Worm (Caenorhabditis elegans) whole organism, young adult: ENCODE data around the gene nspd-7.

ENCODE experiments used
- B0019.2 ChIP-seq: fragments of 200-800 bp; sonication (Bioruptor generic); conservative IDR thresholded peaks from 2 replicates; pipeline ENCODE4 v1.3.6; 2022; ENCODE audit warnings: missing genetic modification reagents, missing genetic modification characterization, missing compliant biosample characterization
- B0035.1 ChIP-seq: sonication (generic microtip); optimal IDR thresholded peaks from 2 replicates; lab custom pipeline; 2016; ENCODE audit warnings: missing genetic modification characterization, mild to moderate bottlenecking, missing compliant biosample characterization, missing genotype, missing genetic modification reagents
- B0336.3 ChIP-seq: fragments of 200-800 bp; sonication (Bioruptor generic); IDR thresholded peaks from 2 replicates; pipeline ENCODE4 v1.3.6; 2022; ENCODE audit warnings: missing genetic modification characterization, missing compliant biosample characterization
- C06A6.2 ChIP-seq: fragments of 200-800 bp; sonication (Bioruptor generic); conservative IDR thresholded peaks from 2 replicates; pipeline ENCODE4 v1.3.6; 2022; ENCODE audit warnings: missing genetic modification characterization, missing compliant biosample characterization
- D2030.7 ChIP-seq: fragments of 200-800 bp; sonication (Bioruptor generic); IDR thresholded peaks from 2 replicates; pipeline ENCODE4 v1.3.6; 2022; ENCODE audit warnings: missing genetic modification reagents, missing genetic modification characterization, missing compliant biosample characterization
- F10E7.11 ChIP-seq: sonication (generic microtip); optimal IDR thresholded peaks from 2 replicates; lab custom pipeline; 2017; ENCODE audit warnings: mild to moderate bottlenecking, missing genetic modification characterization, moderate library complexity, missing compliant biosample characterization
- F33H1.4 ChIP-seq: fragments of 200-800 bp; sonication (Bioruptor generic); IDR thresholded peaks from 2 replicates; pipeline ENCODE4 v1.3.6; 2022; ENCODE audit warnings: missing genetic modification reagents, missing genetic modification characterization, missing compliant biosample characterization
- F37B4.10 ChIP-seq: fragments of 200-800 bp; sonication (Bioruptor generic); IDR thresholded peaks from 2 replicates; pipeline ENCODE4 v1.3.6; 2022; ENCODE audit warnings: missing genetic modification characterization, missing compliant biosample characterization
- F39B2.1 ChIP-seq: fragments of 200-800 bp; sonication (Bioruptor generic); IDR thresholded peaks from 2 replicates; pipeline ENCODE4 v1.3.6; 2022; ENCODE audit warnings: missing genetic modification reagents, missing genetic modification characterization, missing compliant biosample characterization
- F57C9.4 ChIP-seq: sonication (generic microtip); optimal IDR thresholded peaks from 2 replicates; lab custom pipeline; 2017; ENCODE audit warnings: mild to moderate bottlenecking, missing genetic modification characterization, missing compliant biosample characterization
- Y95B8A.8 ChIP-seq: fragments of 200-800 bp; sonication (Bioruptor generic); IDR thresholded peaks from 2 replicates; pipeline ENCODE4 v1.3.6; 2022; ENCODE audit warnings: missing genetic modification reagents, missing genetic modification characterization, missing compliant biosample characterization
- aptf-3 ChIP-seq: fragments of 200-800 bp; sonication (Bioruptor generic); IDR thresholded peaks from 2 replicates; pipeline ENCODE4 v1.3.6; 2022; ENCODE audit warnings: missing genetic modification characterization, missing compliant biosample characterization
- cebp-1 ChIP-seq, 2 experiments: fragments of 200-800 bp in 1 of 2; sonication (Bioruptor generic) in 1 of 2; sonication (generic microtip) in 1 of 2; IDR thresholded peaks in 1 of 2; optimal IDR thresholded peaks in 1 of 2; 2 replicates each; pipeline versions ENCODE4 v1.3.6 to Lab custom; 2017 to 2022; ENCODE audit warnings: missing compliant biosample characterization in 2 of 2, missing genetic modification characterization in 2 of 2, mild to moderate bottlenecking in 1 of 2, missing genetic modification reagents in 1 of 2, moderate library complexity in 1 of 2
- cebp-2 ChIP-seq: fragments of 200-800 bp; sonication (Bioruptor generic); IDR thresholded peaks from 2 replicates; pipeline ENCODE4 v1.3.6; 2022; ENCODE audit warnings: missing genetic modification characterization, missing compliant biosample characterization
- dox-1 ChIP-seq: fragments of 200-800 bp; sonication (Bioruptor generic); IDR thresholded peaks from 2 replicates; pipeline ENCODE4 v1.3.6; 2022; ENCODE audit warnings: missing genetic modification reagents, missing genetic modification characterization, missing compliant biosample characterization
- dpl-1 ChIP-seq: fragments of 150-350 bp; optimal IDR thresholded peaks from 2 replicates; lab custom pipeline; 2014; ENCODE audit warnings: missing biosample characterization, missing genetic modification reagents, missing genetic modification characterization
- egl-18 ChIP-seq: fragments of 200-800 bp; sonication (Bioruptor generic); IDR thresholded peaks from 2 replicates; pipeline ENCODE4 v1.3.6; 2022; ENCODE audit warnings: missing genetic modification reagents, missing genetic modification characterization, missing compliant biosample characterization
- egrh-3 ChIP-seq: fragments of 200-800 bp; sonication (Bioruptor generic); IDR thresholded peaks from 2 replicates; pipeline ENCODE4 v1.3.6; 2022; ENCODE audit warnings: missing genetic modification reagents, missing genetic modification characterization, missing compliant biosample characterization
- ekl-4 ChIP-seq: fragments of 200-800 bp; sonication (Bioruptor generic); IDR thresholded peaks from 2 replicates; pipeline ENCODE4 v1.3.6; 2022; ENCODE audit warnings: missing genetic modification reagents, missing genetic modification characterization, missing compliant biosample characterization
- lag-1 ChIP-seq: fragments of 200-800 bp; sonication (Bioruptor generic); IDR thresholded peaks from 2 replicates; pipeline ENCODE4 v1.3.6; 2022; ENCODE audit warnings: missing genetic modification reagents, missing genetic modification characterization, missing compliant biosample characterization
- let-526 ChIP-seq: fragments of 200-800 bp; sonication (Bioruptor generic); IDR thresholded peaks from 2 replicates; pipeline ENCODE4 v1.3.6; 2022; ENCODE audit warnings: missing genetic modification reagents, missing genetic modification characterization, missing compliant biosample characterization
- lin-26 ChIP-seq: fragments of 200-800 bp; sonication (Bioruptor generic); IDR thresholded peaks from 2 replicates; pipeline ENCODE4 v1.3.6; 2022; ENCODE audit warnings: missing genetic modification reagents, missing genetic modification characterization, missing compliant biosample characterization
- lin-35 ChIP-seq, 3 experiments: fragments of 150-350 bp in 2 of 3; sonication (generic microtip) in 1 of 3; optimal IDR thresholded peaks; 2 replicates each; lab custom pipeline; 2014 to 2018; ENCODE audit warnings: missing biosample characterization in 3 of 3, missing genetic modification characterization in 3 of 3, missing genetic modification reagents in 3 of 3
- lir-1 ChIP-seq: fragments of 200-800 bp; sonication (Bioruptor generic); conservative IDR thresholded peaks from 2 replicates; pipeline ENCODE4 v1.3.6; 2022; ENCODE audit warnings: missing genetic modification reagents, missing genetic modification characterization, missing compliant biosample characterization
- lsl-1 ChIP-seq: fragments of 200-800 bp; sonication (Bioruptor generic); optimal IDR thresholded peaks from 2 replicates; lab custom pipeline; 2018; ENCODE audit warnings: mild to moderate bottlenecking, missing genetic modification characterization, moderate library complexity, missing compliant biosample characterization
- madf-10 ChIP-seq: sonication (generic microtip); optimal IDR thresholded peaks from 2 replicates; lab custom pipeline; 2016; ENCODE audit warnings: mild to moderate bottlenecking, missing genetic modification characterization, missing compliant biosample characterization
- madf-6 ChIP-seq: fragments of 200-800 bp; sonication (Bioruptor generic); IDR thresholded peaks from 2 replicates; pipeline ENCODE4 v1.3.6; 2022; ENCODE audit warnings: missing genetic modification reagents, missing genetic modification characterization, missing compliant biosample characterization
- madf-8 ChIP-seq: fragments of 200-800 bp; sonication (Bioruptor generic); conservative IDR thresholded peaks from 2 replicates; pipeline ENCODE4 v1.3.6; 2022; ENCODE audit warnings: missing genetic modification reagents, missing genetic modification characterization, missing compliant biosample characterization
- mes-4 ChIP-seq: sonication (generic microtip); optimal IDR thresholded peaks from 2 replicates; lab custom pipeline; 2016; ENCODE audit warnings: missing genotype, missing genetic modification characterization, missing compliant biosample characterization
- mxl-1 ChIP-seq: sonication (generic microtip); optimal IDR thresholded peaks from 2 replicates; lab custom pipeline; 2016; ENCODE audit warnings: missing genetic modification characterization, missing compliant biosample characterization
- nfyb-1 ChIP-seq: fragments of 200-800 bp; sonication (Bioruptor generic); IDR thresholded peaks from 2 replicates; pipeline ENCODE4 v1.3.6; 2022; ENCODE audit warnings: missing genetic modification reagents, missing genetic modification characterization, missing compliant biosample characterization
- nhr-27 ChIP-seq: fragments of 200-800 bp; sonication (Bioruptor generic); optimal IDR thresholded peaks from 2 replicates; lab custom pipeline; 2018; ENCODE audit warnings: mild to moderate bottlenecking, missing genetic modification characterization, moderate library complexity, missing compliant biosample characterization
- pbrm-1 ChIP-seq: fragments of 200-800 bp; sonication (Bioruptor generic); IDR thresholded peaks from 2 replicates; pipeline ENCODE4 v1.3.6; 2022; ENCODE audit warnings: missing genetic modification reagents, missing genetic modification characterization, missing compliant biosample characterization
- pha-4 ChIP-seq: fragments of 150-350 bp; sonication (generic microtip); optimal IDR thresholded peaks from 2 replicates; lab custom pipeline; 2014; ENCODE audit warnings: missing biosample characterization, missing genetic modification reagents, missing genetic modification characterization
- snpc-1.1 ChIP-seq: sonication (generic microtip); optimal IDR thresholded peaks from 2 replicates; lab custom pipeline; 2017; ENCODE audit warnings: missing genetic modification characterization, mild to moderate bottlenecking, missing compliant biosample characterization, antibody characterized with exemption, moderate library complexity, missing genotype, missing genetic modification reagents; ENCODE audit not compliant: insufficient read depth
- snpc-3.4 ChIP-seq: sonication (generic microtip); optimal IDR thresholded peaks from 2 replicates; lab custom pipeline; 2017; ENCODE audit warnings: missing genetic modification characterization, mild to moderate bottlenecking, missing compliant biosample characterization, antibody characterized with exemption, moderate library complexity, missing genotype, missing genetic modification reagents
- xnd-1 ChIP-seq: sonication (generic microtip); optimal IDR thresholded peaks from 2 replicates; lab custom pipeline; 2016; ENCODE audit warnings: missing genotype, missing genetic modification reagents, missing genetic modification characterization, missing compliant biosample characterization
- ztf-25 ChIP-seq: fragments of 200-800 bp; sonication (Bioruptor generic); IDR thresholded peaks from 2 replicates; pipeline ENCODE4 v1.3.6; 2022; ENCODE audit warnings: missing genetic modification reagents, missing genetic modification characterization, missing compliant biosample characterization

The nspd-7 gene

ce11 chrIV:10262882-10263281 is 6.1 kb downstream of the nspd-7 start:
- 0 out of 2 replicates have a peak, but pooled peaks have one; percentile 8 for TF ChIP-seq lag-1 (GFP tag; lab: Robert Waterston, UW)
- peak; percentile 83 for TF ChIP-seq egrh-3 (GFP tag; lab: Robert Waterston, UW)
- 0 out of 2 replicates have a peak, but pooled peaks have one; percentile 15 for TF ChIP-seq egl-18 (GFP tag; lab: Robert Waterston, UW)
- TF ChIP-seq B0019.2 (GFP tag; lab: Robert Waterston, UW): peak; percentile 4; the same call in 1 of the 2 replicates
- 0 out of 2 replicates have a peak, but pooled peaks have one; percentile 85 for TF ChIP-seq F37B4.10 (GFP tag; lab: Robert Waterston, UW)
- TF ChIP-seq aptf-3: 0 out of 2 replicates have a peak, but pooled peaks have one; percentile 36
- peak; percentile 52; the same call in 1 of the 2 replicates for TF ChIP-seq pbrm-1 (GFP tag; lab: Robert Waterston, UW)
- 0 out of 2 replicates have a peak, but pooled peaks have one; percentile 37 for TF ChIP-seq D2030.7
- peak; percentile 63 for TF ChIP-seq F33H1.4 (GFP tag; lab: Robert Waterston, UW)
- TF ChIP-seq dox-1 (GFP tag; lab: Robert Waterston, UW): 0 out of 2 replicates have a peak, but pooled peaks have one; percentile 40
- TF ChIP-seq Y95B8A.8 (GFP tag; lab: Robert Waterston, UW): 0 out of 2 replicates have a peak, but pooled peaks have one; percentile 59
- TF ChIP-seq madf-6: 0 out of 2 replicates have a peak, but pooled peaks have one; percentile 33

ce11 chrIV:10261061-10261460 is 7.9 kb downstream of the nspd-7 start:
- TF ChIP-seq pha-4: no peak

DNA sequence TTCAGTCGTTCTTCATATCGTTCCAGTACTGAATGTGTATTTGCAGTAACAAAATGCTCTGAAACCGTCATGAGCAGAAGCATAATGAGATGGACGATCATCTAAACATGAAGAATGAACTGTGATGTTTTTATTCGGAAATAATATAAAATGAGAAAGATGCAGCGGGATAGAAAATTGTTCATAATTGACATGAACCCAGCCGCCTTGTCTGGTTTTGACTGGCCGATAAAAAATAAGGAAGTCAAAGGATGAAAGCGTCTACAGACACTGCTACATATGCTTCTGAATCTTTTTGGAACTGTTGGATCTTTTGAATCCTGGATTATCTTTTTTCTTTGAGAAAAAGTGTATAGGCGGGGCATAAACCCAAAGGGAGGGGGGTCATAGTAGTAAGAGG is 9.4 kb downstream of the nspd-7 start, which contains the start of gene F01G10.9:
Gene F01G10.9 (minus strand): TSS at position 101 of the 400 bp plus-strand sequence.
- TF ChIP-seq xnd-1 (tag; lab: Kevin White, UChicago): no peak
- TF ChIP-seq B0035.1 (tag; lab: Kevin White, UChicago): no peak
- no peak for TF ChIP-seq lin-35 (GFP tag; optimal IDR thresholded peaks at IDR 0.05; lab: Kevin White, UChicago)
- TF ChIP-seq ztf-25 (GFP tag; lab: Robert Waterston, UW): no peak
- TF ChIP-seq ekl-4 (GFP tag; lab: Robert Waterston, UW): no peak
- no peak for TF ChIP-seq lir-1 (GFP tag; lab: Robert Waterston, UW)

ce11 chrIV:10252886-10253639 is 15.9 kb downstream of the nspd-7 start:
- TF ChIP-seq madf-8 (GFP tag; lab: Robert Waterston, UW) (no peak), aptf-3 (no peak), ekl-4 (GFP tag; lab: Robert Waterston, UW) (0 out of 2 replicates have a peak, but pooled peaks have one; percentile 5), F39B2.1 (GFP tag; lab: Robert Waterston, UW) (no peak), cebp-1 (GFP tag; IDR thresholded peaks at IDR 0.05; lab: Robert Waterston, UW) (no peak), cebp-1 (tag; optimal IDR thresholded peaks at IDR 0.05; lab: Kevin White, UChicago) (peak; percentile 9), snpc-3.4 (tag; lab: Kevin White, UChicago) (no peak), lin-35 (GFP tag; optimal IDR thresholded peaks at IDR 0.05; lab: Kevin White, UChicago) (no peak)
- TF ChIP-seq, all 124 proteins: peak for 2

ce11 chrIV:10252350-10252792 is 16.6 kb downstream of the nspd-7 start:
- TF ChIP-seq C06A6.2: peak; percentile 80
- TF ChIP-seq mxl-1 (tag; lab: Kevin White, UChicago): peak; percentile 19
- no peak for TF ChIP-seq mes-4 (tag; lab: Kevin White, UChicago)
- peak; percentile 83 for TF ChIP-seq dox-1 (GFP tag; lab: Robert Waterston, UW)
- TF ChIP-seq let-526 (GFP tag; lab: Robert Waterston, UW): peak; percentile 33; the same call in 1 of the 2 replicates
- TF ChIP-seq nfyb-1: peak; percentile 79
- no peak for TF ChIP-seq cebp-2 (GFP tag; lab: Robert Waterston, UW)
- TF ChIP-seq B0336.3: peak; percentile 75
- no peak for TF ChIP-seq F33H1.4 (GFP tag; lab: Robert Waterston, UW)
- TF ChIP-seq lin-26 (GFP tag; lab: Robert Waterston, UW): no peak; the same call in 1 of the 2 replicates
- peak; percentile 60 for TF ChIP-seq madf-10 (tag; lab: Kevin White, UChicago)
- TF ChIP-seq B0035.1 (tag; lab: Kevin White, UChicago): peak; percentile 26
- TF ChIP-seq snpc-1.1 (tag; lab: Kevin White, UChicago): no peak
- TF ChIP-seq F10E7.11: no peak
- no peak for TF ChIP-seq lsl-1 (GFP tag; lab: Kevin White, UChicago)
- no peak for TF ChIP-seq nhr-27 (tag; lab: Kevin White, UChicago)
- TF ChIP-seq pha-4: no peak
- TF ChIP-seq F57C9.4: no peak
- no peak for TF ChIP-seq dpl-1
